Fruit fly (Drosophila melanogaster) whole organism, embryonic: Measurements from ENCODE around the gene Nepl18.

Experiments
- CG10274 ChIP-seq: fragments of 200-800 bp; sonication (Bioruptor generic); optimal IDR thresholded peaks from 3 replicates; lab custom pipeline; 2017; ENCODE audit warnings: missing biosample characterization, mild to moderate bottlenecking, missing genetic modification characterization
- CG10321 ChIP-seq: fragments of 200-800 bp; sonication (Bioruptor generic); IDR thresholded peaks from 2 replicates; pipeline ENCODE4 v1.3.6; 2022; ENCODE audit warnings: missing biosample characterization, missing genetic modification characterization
- CG10431 ChIP-seq: fragments of 200-800 bp; sonication (Bioruptor generic); optimal IDR thresholded peaks from 3 replicates; lab custom pipeline; 2018; ENCODE audit warnings: missing biosample characterization, mild to moderate bottlenecking, missing genetic modification characterization
- CG10654 ChIP-seq: fragments of 200-800 bp; sonication (Bioruptor generic); optimal IDR thresholded peaks from 2 replicates; lab custom pipeline; 2016; ENCODE audit warnings: missing biosample characterization, missing genetic modification characterization
- CG12769 ChIP-seq: fragments of 200-800 bp; sonication (Bioruptor generic); optimal IDR thresholded peaks from 2 replicates; lab custom pipeline; 2019; ENCODE audit warnings: missing biosample characterization, mild to moderate bottlenecking, missing genetic modification characterization, moderate library complexity
- CG13296 ChIP-seq: fragments of 200-800 bp; sonication (Bioruptor generic); optimal IDR thresholded peaks from 3 replicates; lab custom pipeline; 2018; ENCODE audit warnings: missing biosample characterization, mild to moderate bottlenecking, missing genetic modification characterization
- CG15479 ChIP-seq: fragments of 200-800 bp; sonication (Bioruptor generic); optimal IDR thresholded peaks from 3 replicates; lab custom pipeline; 2019; ENCODE audit warnings: missing biosample characterization, mild to moderate bottlenecking, missing genetic modification characterization, moderate library complexity
- CG1603 ChIP-seq: fragments of 200-800 bp; sonication (Bioruptor generic); optimal IDR thresholded peaks from 2 replicates; lab custom pipeline; 2019; ENCODE audit warnings: missing biosample characterization, mild to moderate bottlenecking, missing genetic modification characterization, moderate library complexity
- CG17361 ChIP-seq: fragments of 200-800 bp; sonication (Bioruptor generic); IDR thresholded peaks from 3 replicates; pipeline ENCODE4 v1.3.6; 2022; ENCODE audit warnings: missing biosample characterization, missing genetic modification characterization
- CG30020 ChIP-seq: fragments of 200-800 bp; optimal IDR thresholded peaks from 2 replicates; lab custom pipeline; 2019; ENCODE audit warnings: missing biosample characterization, mild to moderate bottlenecking, missing genetic modification characterization, moderate library complexity
- CG3065 ChIP-seq: fragments of 200-800 bp; sonication (Bioruptor generic); optimal IDR thresholded peaks from 2 replicates; lab custom pipeline; 2016; ENCODE audit warnings: missing biosample characterization, missing genetic modification characterization
- CG31388 ChIP-seq: fragments of 200-800 bp; sonication (Bioruptor generic); optimal IDR thresholded peaks from 2 replicates; lab custom pipeline; 2016; ENCODE audit warnings: missing biosample characterization, missing genetic modification characterization
- CG32772 ChIP-seq: fragments of 200-800 bp; sonication (Bioruptor generic); IDR thresholded peaks from 2 replicates; pipeline ENCODE4 v1.3.6; 2022; ENCODE audit warnings: missing biosample characterization, missing genetic modification characterization
- CG34422 ChIP-seq: fragments of 200-800 bp; sonication (Bioruptor generic); IDR thresholded peaks from 3 replicates; pipeline ENCODE4 v1.3.6; 2022; ENCODE audit warnings: missing biosample characterization, missing genetic modification characterization
- CG6765 ChIP-seq: fragments of 200-800 bp; sonication (Bioruptor generic); optimal IDR thresholded peaks from 3 replicates; lab custom pipeline; 2017; ENCODE audit warnings: missing biosample characterization, mild to moderate bottlenecking, missing genetic modification characterization
- CG7928 ChIP-seq: fragments of 200-800 bp; sonication (Bioruptor generic); optimal IDR thresholded peaks from 2 replicates; lab custom pipeline; 2017; ENCODE audit warnings: missing biosample characterization, mild to moderate bottlenecking, missing genetic modification characterization
- CG8281 ChIP-seq: fragments of 200-800 bp; sonication (Bioruptor generic); optimal IDR thresholded peaks from 2 replicates; lab custom pipeline; 2018; ENCODE audit warnings: missing biosample characterization, mild to moderate bottlenecking, missing genetic modification characterization, moderate library complexity
- CG8924 ChIP-seq: fragments of 200-800 bp; optimal IDR thresholded peaks from 3 replicates; lab custom pipeline; 2019; ENCODE audit warnings: missing biosample characterization, mild to moderate bottlenecking, missing genetic modification characterization, moderate library complexity
- CG9727 ChIP-seq: fragments of 200-800 bp; sonication (Bioruptor generic); optimal IDR thresholded peaks from 3 replicates; lab custom pipeline; 2017; ENCODE audit warnings: missing biosample characterization, mild to moderate bottlenecking, missing genetic modification characterization
- D ChIP-seq, 2 experiments: fragments of 200-800 bp in 1 of 2; fragments of >200 bp in 1 of 2; sonication (Bioruptor generic) in 1 of 2; optimal IDR thresholded peaks; 2 replicates in 1 of 2; 3 replicates in 1 of 2; lab custom pipeline; 2017; ENCODE audit warnings: mild to moderate bottlenecking in 1 of 2, missing biosample characterization in 1 of 2, missing genetic modification characterization in 1 of 2, missing genetic modification reagents in 1 of 2
- Dbx ChIP-seq: fragments of 200-800 bp; sonication (Bioruptor generic); IDR thresholded peaks from 3 replicates; pipeline ENCODE4 v1.3.6; 2022; ENCODE audit warnings: missing biosample characterization, missing genetic modification characterization
- Deaf1 ChIP-seq: fragments of 200-800 bp; optimal IDR thresholded peaks from 3 replicates; lab custom pipeline; 2019; ENCODE audit warnings: missing biosample characterization, mild to moderate bottlenecking, missing genetic modification characterization, moderate library complexity
- Eip74EF ChIP-seq, 2 experiments: fragments of 200-800 bp in 1 of 2; fragments of >200 bp in 1 of 2; sonication (Bioruptor generic) in 1 of 2; optimal IDR thresholded peaks; 2 replicates each; lab custom pipeline; 2017 to 2019; ENCODE audit warnings: missing biosample characterization in 2 of 2, missing genetic modification characterization in 2 of 2, mild to moderate bottlenecking in 1 of 2, moderate library complexity in 1 of 2
- Lhr ChIP-seq: fragments of 200-800 bp; sonication (Bioruptor generic); optimal IDR thresholded peaks from 3 replicates; lab custom pipeline; 2017; ENCODE audit warnings: mild to moderate bottlenecking, missing biosample characterization, missing genetic modification reagents, missing genetic modification characterization
- Meics ChIP-seq: fragments of 200-800 bp; sonication (Bioruptor generic); optimal IDR thresholded peaks from 2 replicates; lab custom pipeline; 2017; ENCODE audit warnings: missing biosample characterization, mild to moderate bottlenecking, missing genetic modification characterization
- NC2α ChIP-seq: fragments of 200-800 bp; sonication (Bioruptor generic); optimal IDR thresholded peaks from 2 replicates; lab custom pipeline; 2016; ENCODE audit warnings: missing biosample characterization, missing genetic modification characterization
- Nf-YB ChIP-seq: fragments of 200-800 bp; sonication (Bioruptor generic); optimal IDR thresholded peaks from 3 replicates; lab custom pipeline; 2019; ENCODE audit warnings: missing biosample characterization, mild to moderate bottlenecking, missing genetic modification characterization, moderate library complexity
- Ravus ChIP-seq: fragments of 200-800 bp; sonication (Bioruptor generic); IDR thresholded peaks from 2 replicates; pipeline ENCODE4 v1.3.6; 2022; ENCODE audit warnings: missing biosample characterization, missing genetic modification characterization
- Scr ChIP-seq: fragments of 200-800 bp; sonication (Bioruptor generic); IDR thresholded peaks from 2 replicates; pipeline ENCODE4 v1.3.6; 2022; ENCODE audit warnings: missing biosample characterization, missing genetic modification characterization; ENCODE audit not compliant: partially characterized antibody
- Taf1 ChIP-seq: fragments of 200-800 bp; sonication (Bioruptor generic); IDR thresholded peaks from 2 replicates; pipeline ENCODE4 v1.3.6; 2022; ENCODE audit warnings: missing biosample characterization, missing genetic modification characterization
- abd-A ChIP-seq: fragments of 200-800 bp; sonication (Bioruptor generic); optimal IDR thresholded peaks from 3 replicates; lab custom pipeline; 2019; ENCODE audit warnings: missing biosample characterization, mild to moderate bottlenecking, missing genetic modification characterization, moderate library complexity
- aop ChIP-seq: fragments of 200-800 bp; sonication (Bioruptor generic); IDR thresholded peaks from 2 replicates; pipeline ENCODE4 v1.3.6; 2022; ENCODE audit warnings: missing biosample characterization, missing genetic modification characterization
- ara ChIP-seq: fragments of 200-800 bp; sonication (Bioruptor generic); IDR thresholded peaks from 2 replicates; pipeline ENCODE4 v1.3.6; 2022; ENCODE audit warnings: missing biosample characterization, missing genetic modification characterization
- br ChIP-seq: fragments of >200 bp; optimal IDR thresholded peaks from 2 replicates; lab custom pipeline; 2017
- chm ChIP-seq: fragments of 200-800 bp; sonication (Bioruptor generic); IDR thresholded peaks from 2 replicates; pipeline ENCODE4 v1.3.6; 2022; ENCODE audit warnings: missing biosample characterization, missing genetic modification characterization
- crol ChIP-seq: fragments of 200-800 bp; sonication (Bioruptor generic); IDR thresholded peaks from 2 replicates; pipeline ENCODE4 v1.3.6; 2022; ENCODE audit warnings: missing biosample characterization, missing genetic modification characterization
- danr ChIP-seq: fragments of 200-800 bp; sonication (Bioruptor generic); IDR thresholded peaks from 2 replicates; pipeline ENCODE4 v1.3.6; 2022; ENCODE audit warnings: missing biosample characterization, missing genetic modification characterization
- dmrt99B ChIP-seq: fragments of 200-800 bp; sonication (Bioruptor generic); optimal IDR thresholded peaks from 2 replicates; lab custom pipeline; 2018; ENCODE audit warnings: missing biosample characterization, mild to moderate bottlenecking, missing genetic modification characterization, moderate library complexity
- exex ChIP-seq: fragments of 200-800 bp; sonication (Bioruptor generic); optimal IDR thresholded peaks from 4 replicates; lab custom pipeline; 2018; ENCODE audit warnings: missing biosample characterization, mild to moderate bottlenecking, missing genetic modification characterization, moderate library complexity
- fd3F ChIP-seq: fragments of 200-800 bp; sonication (Bioruptor generic); optimal IDR thresholded peaks from 2 replicates; lab custom pipeline; 2018; ENCODE audit warnings: missing biosample characterization, mild to moderate bottlenecking, missing genetic modification characterization, moderate library complexity
- fu2 ChIP-seq: fragments of 200-800 bp; sonication (Bioruptor generic); optimal IDR thresholded peaks from 2 replicates; lab custom pipeline; 2016; ENCODE audit warnings: missing biosample characterization, missing genetic modification characterization
- hkb ChIP-seq, 2 experiments: fragments of 200-800 bp in 1 of 2; fragments of >200 bp in 1 of 2; sonication (Bioruptor generic) in 1 of 2; IDR thresholded peaks in 1 of 2; optimal IDR thresholded peaks in 1 of 2; 2 replicates each; pipeline versions ENCODE4 v1.3.6 to Lab custom; 2017 to 2022; ENCODE audit warnings: missing biosample characterization in 1 of 2, missing genetic modification characterization in 1 of 2
- insv ChIP-seq, 2 experiments: fragments of 200-800 bp; sonication (Bioruptor generic); optimal IDR thresholded peaks; 3 replicates each; lab custom pipeline; 2016 to 2018; ENCODE audit warnings: missing biosample characterization in 2 of 2, missing genetic modification characterization in 2 of 2
- oc ChIP-seq: fragments of 200-800 bp; sonication (Bioruptor generic); optimal IDR thresholded peaks from 2 replicates; lab custom pipeline; 2018; ENCODE audit warnings: missing biosample characterization, mild to moderate bottlenecking, missing genetic modification characterization, moderate library complexity
- p53 ChIP-seq: fragments of 200-800 bp; sonication (Bioruptor generic); optimal IDR thresholded peaks from 2 replicates; lab custom pipeline; 2016; ENCODE audit warnings: missing biosample characterization, missing genetic modification characterization
- scrt ChIP-seq: fragments of 200-800 bp; sonication (Bioruptor generic); optimal IDR thresholded peaks from 2 replicates; lab custom pipeline; 2018; ENCODE audit warnings: missing biosample characterization, mild to moderate bottlenecking, missing genetic modification characterization, moderate library complexity
- sens ChIP-seq: fragments of 200-800 bp; sonication (Bioruptor generic); peaks from one replicate; lab custom pipeline; 2016; ENCODE audit warnings: missing biosample characterization, missing genetic modification characterization
- sob ChIP-seq: fragments of 200-800 bp; sonication (Bioruptor generic); IDR thresholded peaks from 2 replicates; pipeline ENCODE4 v1.3.6; 2022; ENCODE audit warnings: missing biosample characterization, missing genetic modification characterization
- tio ChIP-seq: fragments of 200-800 bp; sonication (Bioruptor generic); optimal IDR thresholded peaks from 2 replicates; lab custom pipeline; 2017; ENCODE audit warnings: missing biosample characterization, missing genetic modification characterization, inconsistent platforms
- toy ChIP-seq: fragments of 200-800 bp; sonication (Bioruptor generic); IDR thresholded peaks from 2 replicates; pipeline ENCODE4 v1.3.6; 2022; ENCODE audit warnings: missing biosample characterization, missing genetic modification characterization

Gene Nepl18

dm6 chr3R:28859058-28859526 lies 16.3 kb upstream of the Nepl18 start, which contains the start of gene Inx3 (continued):
- TF ChIP-seq Eip74EF (GFP tag; optimal IDR thresholded peaks at IDR 0.05; lab: Kevin White, UChicago) (no peak), CG10654 (GFP tag; lab: Kevin White, UChicago) (no peak), abd-A (tag; lab: Kevin White, UChicago) (peak; percentile 8), CG7928 (GFP tag; lab: Kevin White, UChicago) (no peak), dmrt99B (no peak), sob (GFP tag; lab: Robert Waterston, UW) (0 out of 2 replicates have a peak, but pooled peaks have one; percentile 5), scrt (no peak), CG6765 (GFP tag; lab: Kevin White, UChicago) (no peak), toy (no peak), Deaf1 (tag; lab: Kevin White, UChicago) (peak; percentile 75), NC2α (GFP tag; lab: Kevin White, UChicago) (no peak), insv (GFP tag; optimal IDR thresholded peaks at IDR 0.05; lab: Kevin White, UChicago) (peak in 1 of 2 experiments; percentile 59), CG31388 (GFP tag; lab: Kevin White, UChicago) (no peak), D (optimal IDR thresholded peaks at IDR 0.05; lab: Kevin White, UChicago) (peak; percentile 35), D (GFP tag; optimal IDR thresholded peaks at IDR 0.05; lab: Kevin White, UChicago) (no peak), br (lab: Kevin White, UChicago) (no peak), CG13296 (GFP tag; lab: Kevin White, UChicago) (no peak), Meics (GFP tag; lab: Kevin White, UChicago) (peak; percentile 5), sens (GFP tag; lab: Kevin White, UChicago) (peak; percentile 86), Taf1 (GFP tag; lab: Robert Waterston, UW) (no peak), fu2 (GFP tag; lab: Kevin White, UChicago) (no peak), Nf-YB (GFP tag; lab: Kevin White, UChicago) (no peak), CG8924 (peak; percentile 37), CG9727 (GFP tag; lab: Kevin White, UChicago) (no peak), CG1603 (tag; lab: Kevin White, UChicago) (peak; percentile 28), Dbx (GFP tag; lab: Robert Waterston, UW) (no peak), fd3F (no peak), danr (GFP tag; lab: Robert Waterston, UW) (no peak), oc (tag; lab: Kevin White, UChicago) (no peak), CG12769 (tag; lab: Kevin White, UChicago) (peak; percentile 70), CG34422 (peak; percentile 45; the same call in 1 of the 3 replicates), p53 (GFP tag; lab: Kevin White, UChicago) (peak; percentile 58), crol (0 out of 2 replicates have a peak, but pooled peaks have one; percentile 9), ara (GFP tag; lab: Robert Waterston, UW) (no peak; the same call in 1 of the 2 replicates), CG10431 (peak; percentile 6), CG32772 (no peak), aop (no peak), CG10321 (GFP tag; lab: Robert Waterston, UW) (0 out of 2 replicates have a peak, but pooled peaks have one; percentile 5), Scr (GFP tag; lab: Robert Waterston, UW) (no peak; the same call in 1 of the 2 replicates), CG8281 (tag; lab: Kevin White, UChicago) (no peak), hkb (optimal IDR thresholded peaks at IDR 0.05; lab: Kevin White, UChicago) (no peak), hkb (GFP tag; IDR thresholded peaks at IDR 0.05; lab: Robert Waterston, UW) (0 out of 2 replicates have a peak, but pooled peaks have one; percentile 10), tio (GFP tag; lab: Kevin White, UChicago) (no peak), CG30020 (tag; lab: Kevin White, UChicago) (no peak), chm (GFP tag; lab: Robert Waterston, UW) (peak; percentile 75; the same call in 1 of the 2 replicates), Ravus (no peak), CG17361 (GFP tag; lab: Robert Waterston, UW) (no peak), CG15479 (peak; percentile 92), exex (no peak), Lhr (GFP tag; lab: Kevin White, UChicago) (no peak), CG3065 (GFP tag; lab: Kevin White, UChicago) (no peak), CG10274 (no peak)
